Fruit fly (Drosophila melanogaster): Measurements from ENCODE around the gene Trf2.

The Trf2 gene

DNA sequence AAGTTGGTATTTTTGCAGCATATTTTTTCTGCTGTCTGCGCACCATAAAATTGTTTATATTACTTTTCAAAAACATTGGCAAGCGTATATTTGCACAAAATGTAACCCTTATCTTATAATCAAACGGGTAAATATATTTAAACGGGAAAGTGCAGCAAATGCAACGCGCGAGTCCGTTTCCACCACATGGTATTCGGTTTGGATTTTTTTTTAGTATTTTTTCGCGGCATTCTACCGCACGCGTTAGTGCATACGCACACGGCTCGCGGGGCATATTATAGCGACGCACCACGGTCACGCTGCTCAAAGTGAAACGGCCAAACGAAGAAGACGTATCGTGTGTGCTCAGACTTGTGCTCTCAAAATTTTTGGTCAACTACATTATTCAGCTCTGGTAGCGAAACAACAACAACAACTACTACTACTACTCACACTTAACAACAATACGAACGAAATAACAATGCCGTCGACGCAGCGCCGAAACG lies at the start of gene Trf2 (continued):
- TF ChIP-seq luna (GFP tag; optimal IDR thresholded peaks at IDR 0.05) (no peak), ssp (GFP tag; IDR thresholded peaks at IDR 0.05) (no peak), jumu (GFP tag; optimal IDR thresholded peaks at IDR 0.05) (no peak), CG31365 (tag; optimal IDR thresholded peaks at IDR 0.05) (peak; percentile 31), CG7928 (GFP tag; optimal IDR thresholded peaks at IDR 0.05) (no peak), CG12391 (tag; optimal IDR thresholded peaks at IDR 0.05) (no peak), CG17328 (GFP tag; IDR thresholded peaks at IDR 0.05) (0 out of 2 replicates have a peak, but pooled peaks have one; percentile 26), ems (GFP tag; optimal IDR thresholded peaks at IDR 0.05) (peak; percentile 1), CG16815 (GFP tag; optimal IDR thresholded peaks at IDR 0.05) (no peak), CG8359 (GFP tag; optimal IDR thresholded peaks at IDR 0.05; ENCODE audit: borderline replicate concordance) (peak; percentile 2), CG14667 (GFP tag; IDR thresholded peaks at IDR 0.05) (no peak)

DNA sequence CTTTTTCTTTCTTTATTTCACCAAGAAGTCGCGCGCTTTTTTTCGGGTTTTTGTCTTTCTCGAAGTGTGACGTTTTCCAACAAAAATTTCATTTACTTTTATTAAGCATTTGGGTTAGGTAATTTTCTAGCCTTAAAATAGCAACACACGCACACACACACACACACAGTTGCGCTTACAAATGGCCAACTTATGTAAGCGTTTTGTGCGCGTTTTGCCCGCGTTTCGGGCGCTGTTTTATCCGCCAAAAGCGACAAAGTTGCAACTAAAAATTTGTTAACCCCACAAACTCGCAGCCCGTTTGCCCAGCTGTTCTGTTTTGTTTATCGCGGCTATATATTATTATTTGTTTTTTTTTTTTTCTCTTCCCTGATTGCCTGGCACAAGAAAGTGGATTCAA lies 42.7 kb upstream of the Trf2 start:
- TF ChIP-seq dati (GFP tag; IDR thresholded peaks at IDR 0.05), result no peak
- TF ChIP-seq Spps (tag; optimal IDR thresholded peaks at IDR 0.05), result no peak
- peak; percentile 96 for TF ChIP-seq CG8359 (GFP tag; optimal IDR thresholded peaks at IDR 0.05; ENCODE audit: borderline replicate concordance)
- no peak for TF ChIP-seq ase (GFP tag; IDR thresholded peaks at IDR 0.05)
- TF ChIP-seq Med (GFP tag), result no peak
- no peak for TF ChIP-seq prd (optimal IDR thresholded peaks at IDR 0.05)
- no peak for TF ChIP-seq prd (GFP tag; IDR thresholded peaks at IDR 0.05)
- no peak for TF ChIP-seq MBD-R2 (GFP tag; IDR thresholded peaks at IDR 0.05)
- TF ChIP-seq Mad (GFP tag; optimal IDR thresholded peaks at IDR 0.05), result no peak

DNA sequence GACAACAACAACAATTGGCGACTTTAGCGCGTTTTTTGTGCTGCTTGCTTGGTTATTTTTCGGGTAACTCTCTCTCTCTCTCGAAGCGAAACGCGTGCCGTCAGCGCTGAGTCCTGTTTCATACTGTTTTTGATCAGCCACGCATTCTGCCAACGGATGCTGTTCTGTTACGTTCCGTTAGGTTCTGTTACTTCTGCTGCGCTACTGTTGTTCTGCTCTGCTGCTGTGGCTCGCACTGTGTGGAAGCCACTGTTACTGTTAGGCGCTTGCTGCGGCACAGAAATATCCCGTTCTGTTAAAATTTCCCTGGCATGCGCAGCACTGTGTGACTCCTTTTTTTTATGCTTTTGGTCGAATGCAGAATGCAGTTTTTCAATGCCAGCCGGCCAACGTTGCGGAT lies 42.0 kb upstream of the Trf2 start, which contains the start of gene nAChRalpha3:
Gene nAChRalpha3 (minus strand): TSS at position 101 of the 400 bp plus-strand sequence.
- no peak for TF ChIP-seq HLH54F (GFP tag; optimal IDR thresholded peaks at IDR 0.05)
- no peak for TF ChIP-seq ase (GFP tag; IDR thresholded peaks at IDR 0.05)
- no peak for TF ChIP-seq Sry-δ (GFP tag; optimal IDR thresholded peaks at IDR 0.05)
- TF ChIP-seq yki (optimal IDR thresholded peaks at IDR 0.05), result no peak

- TF ChIP-seq BtbVII (GFP tag; optimal IDR thresholded peaks at IDR 0.05) (no peak), CG18476 (GFP tag; optimal IDR thresholded peaks at IDR 0.05) (no peak), CG10654 (GFP tag; optimal IDR thresholded peaks at IDR 0.05) (no peak), CG43689 (GFP tag; IDR thresholded peaks at IDR 0.05) (no peak), CG12659 (GFP tag; optimal IDR thresholded peaks at IDR 0.05) (no peak), CTCF (GFP tag; optimal IDR thresholded peaks at IDR 0.05) (peak; percentile 30), jumu (GFP tag; optimal IDR thresholded peaks at IDR 0.05) (no peak), disco-r (GFP tag; optimal IDR thresholded peaks at IDR 0.05) (no peak)
Measured at dm6 chrX:8371729-8372128, 37.3 kb upstream of the Trf2 start.

- TF ChIP-seq cwo (GFP tag; optimal IDR thresholded peaks at IDR 0.05) (no peak), CG13296 (GFP tag; optimal IDR thresholded peaks at IDR 0.05) (no peak), CG17385 (GFP tag; optimal IDR thresholded peaks at IDR 0.05) (no peak), CG14710 (tag; optimal IDR thresholded peaks at IDR 0.05) (no peak)
Measured at dm6 chrX:8385481-8385880, 23.6 kb upstream of the Trf2 start, which contains the start of gene CG1387. Gene CG1387 (plus strand): TSS chrX:8385781.

DNA sequence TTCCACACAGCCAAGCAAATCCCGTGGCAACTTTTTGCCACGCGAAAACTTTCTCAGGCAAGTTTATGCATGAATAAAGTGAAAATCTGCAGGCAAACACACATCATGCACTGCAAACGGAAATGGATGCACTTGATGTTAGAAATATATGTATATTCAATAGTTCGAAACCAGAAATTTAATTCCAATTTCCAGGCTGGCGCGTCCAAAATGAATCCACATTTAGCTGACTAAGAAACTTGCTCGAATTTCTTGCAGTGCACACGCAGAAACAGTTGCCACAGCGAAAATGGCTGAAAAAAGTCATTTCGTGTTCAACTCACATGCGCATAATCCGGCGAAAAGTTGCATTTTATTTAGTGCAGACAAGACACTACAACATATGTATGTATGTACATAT lies 12.5 kb upstream of the Trf2 start:
- no peak for TF ChIP-seq CG14965 (GFP tag; optimal IDR thresholded peaks at IDR 0.05; ENCODE audit: borderline replicate concordance)
- TF ChIP-seq hkb (optimal IDR thresholded peaks at IDR 0.05), result no peak
- TF ChIP-seq hkb (GFP tag; IDR thresholded peaks at IDR 0.05), result 0 out of 2 replicates have a peak, but pooled peaks have one; percentile 11
- peak; percentile 72 for TF ChIP-seq sens (GFP tag)
- peak; percentile 77 for TF ChIP-seq Drgx (GFP tag; IDR thresholded peaks at IDR 0.05)
- peak; percentile 44; the same call in 1 of the 3 replicates for TF ChIP-seq ci (GFP tag; IDR thresholded peaks at IDR 0.05)
- no peak for TF ChIP-seq prd (optimal IDR thresholded peaks at IDR 0.05)
- TF ChIP-seq prd (GFP tag; IDR thresholded peaks at IDR 0.05), result 0 out of 3 replicates have a peak, but pooled peaks have one; percentile 4
- TF ChIP-seq YL-1 (GFP tag; optimal IDR thresholded peaks at IDR 0.05), result no peak
- TF ChIP-seq row (GFP tag; IDR thresholded peaks at IDR 0.05), result 0 out of 3 replicates have a peak, but pooled peaks have one; percentile 13
- 0 out of 2 replicates have a peak, but pooled peaks have one; percentile 24 for TF ChIP-seq slbo (GFP tag; IDR thresholded peaks at IDR 0.05)
- TF ChIP-seq pan (optimal IDR thresholded peaks at IDR 0.05), result no peak
- TF ChIP-seq pan (GFP tag; optimal IDR thresholded peaks at IDR 0.05 in 1 of 2, IDR thresholded peaks at IDR 0.05 in 1 of 2), result peak in 1 of 2 experiments; percentile 23
- TF ChIP-seq CG10267 (tag; optimal IDR thresholded peaks at IDR 0.05), result no peak

All from whole organism, embryonic.